Fruit fly (Drosophila melanogaster) whole organism, adult: ENCODE measurements around the gene Cyp4g1.

Source experiments
- CG11617 ChIP-seq: fragments of 200-800 bp; sonication (Bioruptor generic); optimal IDR thresholded peaks from 2 replicates; lab custom pipeline; 2017; ENCODE audit warnings: mild to moderate bottlenecking, missing biosample characterization, missing genetic modification reagents, missing genetic modification characterization
- CG12768 ChIP-seq: fragments of 200-800 bp; sonication (Bioruptor generic); optimal IDR thresholded peaks from 2 replicates; lab custom pipeline; 2017; ENCODE audit warnings: missing biosample characterization, missing genetic modification characterization, mild to moderate bottlenecking, moderate library complexity, missing genetic modification reagents
- CG14711 ChIP-seq: fragments of 200-800 bp; sonication (Bioruptor generic); optimal IDR thresholded peaks from 2 replicates; lab custom pipeline; 2018; ENCODE audit warnings: missing biosample characterization, mild to moderate bottlenecking, missing genetic modification characterization, moderate library complexity
- CG1620 ChIP-seq: fragments of 200-800 bp; sonication (Bioruptor generic); optimal IDR thresholded peaks from 2 replicates; lab custom pipeline; 2016; ENCODE audit warnings: missing biosample characterization, missing genetic modification characterization
- CG33017 ChIP-seq: fragments of 200-800 bp; sonication (Bioruptor generic); optimal IDR thresholded peaks from 2 replicates; lab custom pipeline; 2018; ENCODE audit warnings: missing biosample characterization, mild to moderate bottlenecking, missing genetic modification characterization, moderate library complexity
- CG5204 ChIP-seq: fragments of 200-800 bp; sonication (Bioruptor generic); optimal IDR thresholded peaks from 2 replicates; lab custom pipeline; 2016; ENCODE audit warnings: missing biosample characterization, missing genetic modification characterization
- CG7045 ChIP-seq: fragments of 200-800 bp; sonication (Bioruptor generic); optimal IDR thresholded peaks from 2 replicates; lab custom pipeline; 2017; ENCODE audit warnings: missing biosample characterization, mild to moderate bottlenecking, missing genetic modification characterization
- CG7101 ChIP-seq: fragments of 200-800 bp; sonication (Bioruptor generic); optimal IDR thresholded peaks from 2 replicates; lab custom pipeline; 2018; ENCODE audit warnings: missing biosample characterization, mild to moderate bottlenecking, missing genetic modification characterization, moderate library complexity
- Clk ChIP-seq: fragments of 200-800 bp; sonication (Bioruptor generic); optimal IDR thresholded peaks from 2 replicates; lab custom pipeline; 2017; ENCODE audit warnings: missing biosample characterization, missing genetic modification characterization
- Crg-1 ChIP-seq: fragments of 200-800 bp; sonication (Bioruptor generic); optimal IDR thresholded peaks from 2 replicates; lab custom pipeline; 2016; ENCODE audit warnings: missing biosample characterization, missing genetic modification characterization
- Hr96 ChIP-seq: fragments of 200-800 bp; sonication (Bioruptor generic); optimal IDR thresholded peaks from 2 replicates; lab custom pipeline; 2016; ENCODE audit warnings: missing biosample characterization, missing genetic modification characterization
- Mnt ChIP-seq: fragments of 200-800 bp; sonication (Bioruptor generic); optimal IDR thresholded peaks from 2 replicates; lab custom pipeline; 2016; ENCODE audit warnings: missing biosample characterization, mild to moderate bottlenecking, missing genetic modification characterization
- bab1 ChIP-seq: fragments of 200-800 bp; sonication (Bioruptor generic); optimal IDR thresholded peaks from 3 replicates; lab custom pipeline; 2019; ENCODE audit warnings: missing biosample characterization, mild to moderate bottlenecking, missing genetic modification characterization, moderate library complexity
- cic ChIP-seq: fragments of 200-800 bp; sonication (Bioruptor generic); optimal IDR thresholded peaks from 2 replicates; lab custom pipeline; 2017; ENCODE audit warnings: missing biosample characterization, mild to moderate bottlenecking, missing genetic modification characterization, moderate library complexity
- cnc ChIP-seq, 2 experiments: fragments of >200 bp; optimal IDR thresholded peaks; 2 replicates each; lab custom pipeline; 2017
- kay ChIP-seq: fragments of 200-800 bp; sonication (Bioruptor generic); peaks from one replicate; lab custom pipeline; 2016; ENCODE audit warnings: missing biosample characterization, missing genetic modification characterization, borderline replicate concordance
- ovo ChIP-seq: fragments of 200-800 bp; sonication (Bioruptor generic); optimal IDR thresholded peaks from 2 replicates; lab custom pipeline; 2016; ENCODE audit warnings: missing biosample characterization, missing genetic modification characterization
- pad ChIP-seq: fragments of 200-800 bp; sonication (Bioruptor generic); optimal IDR thresholded peaks from 3 replicates; lab custom pipeline; 2017; ENCODE audit warnings: missing biosample characterization, missing genetic modification characterization, mild to moderate bottlenecking, moderate library complexity, missing genetic modification reagents
- tj ChIP-seq: fragments of 200-800 bp; sonication (Bioruptor generic); optimal IDR thresholded peaks from 3 replicates; lab custom pipeline; 2017; ENCODE audit warnings: missing biosample characterization, mild to moderate bottlenecking, missing genetic modification characterization, moderate library complexity
- toe ChIP-seq: fragments of 200-800 bp; sonication (Bioruptor generic); optimal IDR thresholded peaks from 2 replicates; lab custom pipeline; 2016; ENCODE audit warnings: missing biosample characterization, missing genetic modification characterization

Cyp4g1 gene

DNA sequence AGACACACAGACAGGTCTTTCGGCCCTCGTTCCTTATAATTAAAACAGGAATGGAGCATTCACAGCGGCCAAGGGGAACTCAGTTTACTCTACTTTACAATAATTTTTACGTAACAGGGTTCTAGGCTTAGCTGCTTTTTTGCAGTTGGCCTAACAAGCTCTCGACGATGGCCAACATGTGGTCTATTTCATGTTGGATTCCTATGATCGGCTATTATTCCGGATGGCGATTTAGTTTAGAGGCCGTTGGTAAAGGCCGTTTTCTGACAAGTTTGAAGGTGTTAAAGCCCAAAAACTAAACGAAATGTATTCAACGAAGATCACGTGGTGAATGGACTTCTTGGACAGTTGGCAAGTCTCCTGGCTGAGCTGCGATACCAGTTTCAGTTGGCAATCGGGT lies 23.1 kb downstream of the Cyp4g1 start:
- TF ChIP-seq CG11617 (GFP tag; lab: Kevin White, UChicago), result no peak
- no peak for TF ChIP-seq Hr96 (GFP tag; lab: Kevin White, UChicago)
- no peak for TF ChIP-seq cnc (optimal IDR thresholded peaks at IDR 0.05; lab: Kevin White, UChicago)
- no peak for TF ChIP-seq toe
- no peak for TF ChIP-seq CG7045
- TF ChIP-seq kay (GFP tag; lab: Kevin White, UChicago), result no peak
- TF ChIP-seq pad (GFP tag; lab: Kevin White, UChicago), result no peak
- no peak for TF ChIP-seq CG33017 (tag; lab: Kevin White, UChicago)
- no peak for TF ChIP-seq CG14711
- no peak for TF ChIP-seq CG7101
- TF ChIP-seq cic (GFP tag; lab: Kevin White, UChicago), result no peak
- no peak for TF ChIP-seq Clk (GFP tag; lab: Kevin White, UChicago)
- TF ChIP-seq tj (GFP tag; lab: Kevin White, UChicago), result no peak
- TF ChIP-seq Mnt (GFP tag; lab: Kevin White, UChicago), result no peak
- no peak for TF ChIP-seq CG12768 (GFP tag; lab: Kevin White, UChicago)
- no peak for TF ChIP-seq CG1620 (GFP tag; lab: Kevin White, UChicago)
- no peak for TF ChIP-seq Crg-1 (GFP tag; lab: Kevin White, UChicago)
- TF ChIP-seq CG5204, result no peak

DNA sequence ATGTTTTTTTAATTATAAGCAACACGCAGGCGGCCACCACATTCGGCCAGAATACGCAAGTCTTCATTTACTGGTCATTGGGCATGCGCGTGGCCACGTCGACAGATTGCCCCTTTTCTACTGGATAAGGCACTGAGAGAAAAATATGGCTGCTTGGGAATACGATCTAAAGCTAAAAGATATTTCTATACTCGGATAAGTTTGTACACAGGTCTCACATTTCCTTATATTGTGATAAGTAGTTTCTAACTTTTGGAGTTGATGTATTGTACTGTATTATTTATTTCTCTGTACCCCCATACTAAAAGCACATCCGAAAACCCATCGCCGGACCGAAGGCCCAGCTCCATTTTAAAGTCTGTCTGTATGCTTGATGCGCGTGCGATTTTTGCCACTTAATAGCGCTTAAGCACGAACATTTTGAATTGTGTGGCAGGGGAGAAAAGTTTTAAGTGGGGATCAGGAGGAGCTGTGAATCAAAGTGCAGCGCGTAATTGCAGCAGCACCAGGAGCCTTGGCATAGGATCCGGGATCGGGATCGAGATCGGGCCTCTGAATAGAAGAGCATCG lies 25.1 kb downstream of the Cyp4g1 start:
- no peak for TF ChIP-seq tj (GFP tag; lab: Kevin White, UChicago)
- TF ChIP-seq toe, result no peak
- TF ChIP-seq CG11617 (GFP tag; lab: Kevin White, UChicago), result no peak
- TF ChIP-seq cnc (optimal IDR thresholded peaks at IDR 0.05; lab: Kevin White, UChicago), result no peak
- TF ChIP-seq Hr96 (GFP tag; lab: Kevin White, UChicago), result no peak
- no peak for TF ChIP-seq CG5204
- TF ChIP-seq CG1620 (GFP tag; lab: Kevin White, UChicago), result no peak
- no peak for TF ChIP-seq Crg-1 (GFP tag; lab: Kevin White, UChicago)
- no peak for TF ChIP-seq CG7101
- no peak for TF ChIP-seq kay (GFP tag; lab: Kevin White, UChicago)
- TF ChIP-seq ovo (GFP tag; lab: Kevin White, UChicago), result no peak
- TF ChIP-seq Clk (GFP tag; lab: Kevin White, UChicago), result no peak
- TF ChIP-seq Mnt (GFP tag; lab: Kevin White, UChicago), result no peak

- no peak for TF ChIP-seq Crg-1 (GFP tag; lab: Kevin White, UChicago)
Observed at dm6 chrX:441295-441694, 27.8 kb downstream of the Cyp4g1 start.

DNA sequence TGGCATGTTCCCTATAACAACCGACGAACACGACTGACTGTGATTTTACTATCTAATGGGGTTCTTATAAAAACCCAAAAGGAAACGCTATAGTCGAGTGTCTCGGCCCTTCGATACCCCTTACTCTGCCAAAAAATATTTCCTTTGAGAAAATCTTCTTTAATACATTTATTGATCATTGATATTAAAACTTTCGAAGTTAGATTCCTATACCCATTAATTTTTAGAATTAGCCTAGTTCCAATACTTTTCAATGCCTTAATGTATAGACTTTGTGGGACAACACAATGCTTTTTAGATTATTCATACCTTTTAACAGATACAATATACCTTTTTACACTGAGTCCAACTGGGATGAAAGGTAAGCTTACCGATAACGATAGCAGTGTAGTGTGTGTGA lies 31.7 kb downstream of the Cyp4g1 start, which contains the start of gene Pgcl:
Gene Pgcl, minus strand, starts transcription at position 45 of the 400 bp plus-strand sequence.
- no peak for TF ChIP-seq toe
- TF ChIP-seq CG5204, result no peak
- TF ChIP-seq tj (GFP tag; lab: Kevin White, UChicago), result no peak
- no peak for TF ChIP-seq CG7045
- TF ChIP-seq Crg-1 (GFP tag; lab: Kevin White, UChicago), result no peak
- no peak for TF ChIP-seq CG7101
- no peak for TF ChIP-seq CG14711
- no peak for TF ChIP-seq pad (GFP tag; lab: Kevin White, UChicago)
- no peak for TF ChIP-seq CG33017 (tag; lab: Kevin White, UChicago)
- TF ChIP-seq Clk (GFP tag; lab: Kevin White, UChicago), result no peak
- no peak for TF ChIP-seq Mnt (GFP tag; lab: Kevin White, UChicago)

dm6 chrX:428192-428591 lies 40.9 kb downstream of the Cyp4g1 start:
- TF ChIP-seq Crg-1 (GFP tag; lab: Kevin White, UChicago), result no peak
- no peak for TF ChIP-seq Clk (GFP tag; lab: Kevin White, UChicago)
- TF ChIP-seq Mnt (GFP tag; lab: Kevin White, UChicago), result no peak
- no peak for TF ChIP-seq Hr96 (GFP tag; lab: Kevin White, UChicago)
- no peak for TF ChIP-seq cnc (optimal IDR thresholded peaks at IDR 0.05; lab: Kevin White, UChicago)
- no peak for TF ChIP-seq kay (GFP tag; lab: Kevin White, UChicago)
- TF ChIP-seq CG14711, result no peak
- TF ChIP-seq CG33017 (tag; lab: Kevin White, UChicago), result no peak
- TF ChIP-seq CG7101, result no peak
- no peak for TF ChIP-seq CG1620 (GFP tag; lab: Kevin White, UChicago)
- TF ChIP-seq CG5204, result no peak
- no peak for TF ChIP-seq cic (GFP tag; lab: Kevin White, UChicago)
- TF ChIP-seq ovo (GFP tag; lab: Kevin White, UChicago), result no peak
- no peak for TF ChIP-seq CG11617 (GFP tag; lab: Kevin White, UChicago)
- no peak for TF ChIP-seq toe
- TF ChIP-seq tj (GFP tag; lab: Kevin White, UChicago), result no peak

dm6 chrX:425524-425923 lies 43.6 kb downstream of the Cyp4g1 start:
- no peak for TF ChIP-seq bab1
- no peak for TF ChIP-seq cnc (optimal IDR thresholded peaks at IDR 0.05; lab: Kevin White, UChicago)
- no peak for TF ChIP-seq ovo (GFP tag; lab: Kevin White, UChicago)
- no peak for TF ChIP-seq CG7045
- no peak for TF ChIP-seq toe
- TF ChIP-seq CG12768 (GFP tag; lab: Kevin White, UChicago), result no peak
- TF ChIP-seq kay (GFP tag; lab: Kevin White, UChicago), result no peak
- TF ChIP-seq Crg-1 (GFP tag; lab: Kevin White, UChicago), result no peak
- no peak for TF ChIP-seq Clk (GFP tag; lab: Kevin White, UChicago)
- no peak for TF ChIP-seq CG7101

dm6 chrX:423374-423773 lies 45.8 kb downstream of the Cyp4g1 start:
- TF ChIP-seq kay (GFP tag; lab: Kevin White, UChicago) (no peak), Mnt (GFP tag; lab: Kevin White, UChicago) (no peak), cic (GFP tag; lab: Kevin White, UChicago) (no peak), CG33017 (tag; lab: Kevin White, UChicago) (no peak), Crg-1 (GFP tag; lab: Kevin White, UChicago) (no peak), tj (GFP tag; lab: Kevin White, UChicago) (no peak), Hr96 (GFP tag; lab: Kevin White, UChicago) (no peak), ovo (GFP tag; lab: Kevin White, UChicago) (no peak), CG14711 (no peak), CG7101 (no peak), Clk (GFP tag; lab: Kevin White, UChicago) (no peak)
